Fruit fly (Drosophila melanogaster): ENCODE results near the gene CG18814.

CG18814 gene

dm6 chr3L:16380770-16381169, 11.1 kb downstream of the CG18814 start (continued):
- TF ChIP-seq twi (tag; optimal IDR thresholded peaks at IDR 0.05) (peak; percentile 42), psq (GFP tag; optimal IDR thresholded peaks at IDR 0.05) (no peak), Adf1 (GFP tag; IDR thresholded peaks at IDR 0.05) (no peak; the same call in 1 of the 2 replicates), CG15514 (GFP tag; optimal IDR thresholded peaks at IDR 0.05) (peak; percentile 44), phol (tag; optimal IDR thresholded peaks at IDR 0.05) (peak; percentile 61), vfl (GFP tag; optimal IDR thresholded peaks at IDR 0.05) (peak; percentile 23), Side (GFP tag; optimal IDR thresholded peaks at IDR 0.05) (no peak), CG9727 (GFP tag; optimal IDR thresholded peaks at IDR 0.05) (peak; percentile 63), Spps (tag; optimal IDR thresholded peaks at IDR 0.05) (peak; percentile 44), Lim3 (GFP tag; IDR thresholded peaks at IDR 0.05) (no peak), ham (GFP tag; IDR thresholded peaks at IDR 0.05) (no peak), CG8359 (GFP tag; optimal IDR thresholded peaks at IDR 0.05; ENCODE audit: borderline replicate concordance) (peak; percentile 11), Sry-δ (GFP tag; optimal IDR thresholded peaks at IDR 0.05) (no peak), CG9932 (GFP tag; IDR thresholded peaks at IDR 0.05) (peak; percentile 79), CG12219 (GFP tag; optimal IDR thresholded peaks at IDR 0.05) (peak; percentile 65), dmrt11E (tag; optimal IDR thresholded peaks at IDR 0.05) (peak; percentile 51), CG14667 (GFP tag; IDR thresholded peaks at IDR 0.05) (peak; percentile 44; the same call in 1 of the 2 replicates), CG17186 (GFP tag; optimal IDR thresholded peaks at IDR 0.05) (peak; percentile 6), CG6854 (GFP tag; optimal IDR thresholded peaks at IDR 0.05) (peak; percentile 69), scrt (GFP tag; optimal IDR thresholded peaks at IDR 0.05) (no peak), CG10267 (tag; optimal IDR thresholded peaks at IDR 0.05) (peak; percentile 60), CG16813 (GFP tag; IDR thresholded peaks at IDR 0.05; ENCODE audit: partially characterized antibody) (no peak), al (GFP tag; IDR thresholded peaks at IDR 0.05) (peak; percentile 58), CG15073 (GFP tag; optimal IDR thresholded peaks at IDR 0.05) (no peak), CG11695 (GFP tag; IDR thresholded peaks at IDR 0.05) (0 out of 3 replicates have a peak, but pooled peaks have one; percentile 44), CG8089 (GFP tag; optimal IDR thresholded peaks at IDR 0.05) (peak; percentile 58), yki (optimal IDR thresholded peaks at IDR 0.05) (no peak), B-H1 (GFP tag; IDR thresholded peaks at IDR 0.05) (no peak), CG9797 (GFP tag; optimal IDR thresholded peaks at IDR 0.05) (no peak), Mrtf (GFP tag; IDR thresholded peaks at IDR 0.05) (peak; percentile 50; the same call in 1 of the 3 replicates), CG7963 (GFP tag; IDR thresholded peaks at IDR 0.05; ENCODE audit: partially characterized antibody) (no peak), grn (GFP tag; optimal IDR thresholded peaks at IDR 0.05) (no peak), BEAF-32 (GFP tag; optimal IDR thresholded peaks at IDR 0.05) (no peak), CG17912 (GFP tag; optimal IDR thresholded peaks at IDR 0.05) (no peak), otp (GFP tag; IDR thresholded peaks at IDR 0.05) (no peak), CG4328 (GFP tag; optimal IDR thresholded peaks at IDR 0.05) (peak; percentile 58), eyg (GFP tag; optimal IDR thresholded peaks at IDR 0.05) (peak; percentile 28), ash1 (GFP tag; optimal IDR thresholded peaks at IDR 0.05) (no peak), Atf-2 (GFP tag; optimal IDR thresholded peaks at IDR 0.05) (peak; percentile 25), Asciz (GFP tag; optimal IDR thresholded peaks at IDR 0.05) (peak; percentile 65), crc (GFP tag; optimal IDR thresholded peaks at IDR 0.05) (peak; percentile 12), org-1 (GFP tag; optimal IDR thresholded peaks at IDR 0.05) (peak; percentile 50), ewg (GFP tag; optimal IDR thresholded peaks at IDR 0.05) (peak; percentile 27), CG8478 (optimal IDR thresholded peaks at IDR 0.05) (no peak), CG17802 (tag; optimal IDR thresholded peaks at IDR 0.05) (peak; percentile 11), gsb-n (tag; optimal IDR thresholded peaks at IDR 0.05) (peak; percentile 57), CG4404 (GFP tag; IDR thresholded peaks at IDR 0.05) (peak; percentile 22; the same call in 1 of the 2 replicates), sima (GFP tag; optimal IDR thresholded peaks at IDR 0.05) (no peak), CG10431 (GFP tag; optimal IDR thresholded peaks at IDR 0.05) (no peak), Chrac-16 (GFP tag; optimal IDR thresholded peaks at IDR 0.05) (peak; percentile 69), nerfin-1 (tag; optimal IDR thresholded peaks at IDR 0.05) (peak; percentile 49), CG13123 (GFP tag; optimal IDR thresholded peaks at IDR 0.05) (no peak)

Measured in whole organism, embryonic.